Fruit fly (Drosophila melanogaster): ENCODE results near the gene CG5641.
"Not testable (repeated sequence)": the region's sequence is repeated elsewhere in the genome, so short reads cannot be mapped to it uniquely, and the experiment has no call there.

Gene CG5641

dm6 chr3R:12429120-12429610 is at the start of gene CG5641, which contains the start of gene CG5245:
Gene CG5641 (minus strand): TSS chr3R:12429282.
Gene CG5245 (plus strand): TSS chr3R:12429560.
- TF ChIP-seq Hr4 (GFP tag; optimal IDR thresholded peaks at IDR 0.05): no peak
- TF ChIP-seq CG34406 (GFP tag; optimal IDR thresholded peaks at IDR 0.05): no peak
- TF ChIP-seq Sox14 (GFP tag; optimal IDR thresholded peaks at IDR 0.05): peak; percentile 17

dm6 chr3R:12477239-12477865 is 48.3 kb upstream of the CG5641 start:
- peak in 1 of 2 experiments; percentile 17 for TF ChIP-seq ss (GFP tag; optimal IDR thresholded peaks at IDR 0.05)
- TF ChIP-seq CG6808 (GFP tag; optimal IDR thresholded peaks at IDR 0.05): peak; percentile 1
- TF ChIP-seq fkh (GFP tag; optimal IDR thresholded peaks at IDR 0.05): peak; percentile 60

- not testable (repeated sequence) for TF ChIP-seq Sox102F (GFP tag; optimal IDR thresholded peaks at IDR 0.05); Gug (GFP tag; IDR thresholded peaks at IDR 0.05); CG31627 (GFP tag; optimal IDR thresholded peaks at IDR 0.05)
These were observed 38.6 kb upstream of the CG5641 start, which contains the start of gene Hsp70Ba for dm6 chr3R:12467675-12468074. Gene Hsp70Ba (minus strand): TSS chr3R:12467776.

DNA sequence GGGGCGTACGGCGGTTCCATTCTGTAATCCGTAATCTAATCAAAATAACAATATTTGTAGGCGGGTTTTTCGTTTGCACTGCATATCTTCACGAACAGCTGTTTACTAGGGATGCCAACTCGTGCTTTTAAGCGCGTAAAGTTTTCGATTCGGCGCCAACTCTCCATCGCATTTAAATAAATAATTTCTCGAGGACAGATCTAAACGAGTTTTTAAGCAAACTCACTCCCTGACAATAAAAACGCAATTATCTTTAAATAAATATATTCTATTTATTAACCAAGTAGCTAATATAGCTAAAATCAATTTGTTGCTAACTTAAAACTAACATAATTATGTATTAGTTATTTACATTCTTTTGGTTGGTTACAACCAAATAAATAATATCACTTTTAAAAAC is 36.1 kb upstream of the CG5641 start, which contains the start of gene CG5608:
CG5608 (minus strand) TSS at position 101 of the 400 bp plus-strand sequence.
- TF ChIP-seq dsx (GFP tag; optimal IDR thresholded peaks at IDR 0.05; ENCODE audit: poor library complexity, severe bottlenecking); CG7368 (GFP tag; optimal IDR thresholded peaks at IDR 0.05); Gug (GFP tag; IDR thresholded peaks at IDR 0.05): not testable (repeated sequence)

DNA sequence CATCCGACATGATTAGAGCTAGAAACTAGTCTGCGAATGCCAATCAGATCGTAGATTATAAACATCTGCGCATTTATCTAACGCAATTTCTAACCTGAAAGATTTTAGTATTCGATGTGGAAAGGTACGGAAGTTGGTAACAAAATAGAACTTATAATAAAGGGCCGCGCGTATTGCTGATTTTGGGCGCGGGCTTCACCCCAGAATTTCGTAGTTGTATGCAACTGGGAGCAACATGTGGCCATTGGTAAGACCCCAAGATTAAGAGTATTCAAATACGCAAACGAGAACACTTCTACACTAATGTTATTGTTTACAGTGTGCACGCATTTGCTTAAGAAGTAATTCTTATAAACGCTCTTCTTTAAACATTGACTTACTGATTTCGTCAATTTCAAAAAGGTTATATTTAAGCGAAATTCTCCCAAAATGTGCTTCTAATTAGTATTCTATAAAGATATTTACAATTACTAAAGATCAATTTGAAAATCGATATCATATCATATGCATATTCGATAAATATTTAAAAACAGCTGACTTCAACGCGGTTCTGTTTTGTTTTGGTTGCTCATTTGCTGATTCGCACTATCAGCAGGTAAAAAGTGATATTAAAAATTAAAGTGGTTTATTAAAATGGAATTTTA is 30.9 kb upstream of the CG5641 start, which contains the start of the genes CG5961 and Polr3C:
CG5961 (minus strand) TSS at position 416 of the 644 bp plus-strand sequence.
Polr3C (plus strand) TSS at position 536 of the 644 bp plus-strand sequence.
- TF ChIP-seq esn (GFP tag; optimal IDR thresholded peaks at IDR 0.05) (peak; percentile 19), Hr39 (GFP tag; optimal IDR thresholded peaks at IDR 0.05) (no peak), CG15336 (GFP tag; IDR thresholded peaks at IDR 0.05) (no peak), Sox14 (GFP tag; optimal IDR thresholded peaks at IDR 0.05) (no peak), fkh (GFP tag; optimal IDR thresholded peaks at IDR 0.05) (peak; percentile 91), CG11762 (GFP tag; optimal IDR thresholded peaks at IDR 0.05; ENCODE audit: insufficient read depth) (no peak), Eip78C (GFP tag) (peak; percentile 13)

DNA sequence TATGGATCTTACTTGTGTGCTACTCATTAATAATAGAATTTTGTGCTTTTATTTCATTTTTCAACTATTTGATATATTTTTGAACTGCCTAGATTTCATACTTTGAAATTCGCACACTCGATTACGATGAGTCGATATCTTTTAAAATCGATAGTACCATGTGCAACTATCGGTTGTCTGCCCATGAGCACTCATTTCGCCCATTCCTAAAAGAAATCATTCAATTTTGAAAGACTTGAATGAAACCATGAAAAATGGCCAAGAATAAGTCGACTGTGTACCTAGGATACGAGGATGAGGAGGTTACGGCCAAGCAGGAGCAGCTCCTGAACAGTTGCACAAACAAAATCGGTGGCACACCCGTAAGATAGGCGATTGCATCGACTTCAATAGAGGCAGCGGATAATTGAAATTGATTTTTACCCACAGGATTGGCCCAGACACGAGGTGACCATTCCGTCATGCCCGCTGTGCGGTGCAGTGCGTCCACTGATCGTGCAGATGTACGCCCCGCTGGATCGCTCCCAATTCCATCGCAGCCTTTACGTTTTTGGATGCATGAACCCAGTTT is 27.4 kb upstream of the CG5641 start, which contains the start of gene trus:
trus (plus strand) TSS at position 204 of the 571 bp plus-strand sequence.
- TF ChIP-seq esn (GFP tag; optimal IDR thresholded peaks at IDR 0.05): peak; percentile 27
- TF ChIP-seq CG11294 (GFP tag; IDR thresholded peaks at IDR 0.05): no peak

DNA sequence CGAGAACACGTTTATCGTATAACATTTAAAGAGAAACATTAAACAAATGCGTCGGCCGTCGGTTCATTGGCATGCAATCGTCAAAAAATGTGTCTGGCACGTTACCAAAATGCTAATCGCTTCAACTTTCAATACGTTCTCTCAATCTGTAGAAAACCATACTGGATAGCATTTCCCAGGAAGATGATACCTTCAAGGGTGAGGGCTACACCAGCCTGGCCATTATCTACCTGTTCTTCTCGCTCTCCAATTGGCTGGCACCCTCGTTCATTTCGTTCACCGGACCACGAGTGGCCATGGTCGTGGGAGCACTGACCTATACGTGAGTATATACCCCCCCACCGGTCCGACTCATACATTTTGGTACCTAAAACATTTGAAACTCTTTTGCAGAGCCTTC is 25.4 kb upstream of the CG5641 start:
- TF ChIP-seq CG7368 (GFP tag; optimal IDR thresholded peaks at IDR 0.05) (no peak), CG8319 (GFP tag; optimal IDR thresholded peaks at IDR 0.05) (no peak), Lpt (GFP tag; optimal IDR thresholded peaks at IDR 0.05) (no peak), esn (GFP tag; optimal IDR thresholded peaks at IDR 0.05) (no peak), CG34406 (GFP tag; optimal IDR thresholded peaks at IDR 0.05) (no peak), spab (GFP tag; optimal IDR thresholded peaks at IDR 0.05) (no peak), CG10669 (GFP tag; optimal IDR thresholded peaks at IDR 0.05) (no peak), lz (GFP tag; optimal IDR thresholded peaks at IDR 0.05) (no peak), Gug (GFP tag; IDR thresholded peaks at IDR 0.05) (no peak)
